Fruit fly (Drosophila melanogaster) whole organism, prepupa: ENCODE data around the gene CG13137.

Experiments
- Hr39 ChIP-seq: fragments of 200-800 bp; sonication (Bioruptor generic); optimal IDR thresholded peaks from 2 replicates; lab custom pipeline; 2016; ENCODE audit warnings: missing biosample characterization, missing genetic modification characterization
- svp ChIP-seq: fragments of 200-800 bp; sonication (Bioruptor generic); peaks from one replicate; lab custom pipeline; 2016; ENCODE audit warnings: missing biosample characterization, missing genetic modification characterization

DNA sequence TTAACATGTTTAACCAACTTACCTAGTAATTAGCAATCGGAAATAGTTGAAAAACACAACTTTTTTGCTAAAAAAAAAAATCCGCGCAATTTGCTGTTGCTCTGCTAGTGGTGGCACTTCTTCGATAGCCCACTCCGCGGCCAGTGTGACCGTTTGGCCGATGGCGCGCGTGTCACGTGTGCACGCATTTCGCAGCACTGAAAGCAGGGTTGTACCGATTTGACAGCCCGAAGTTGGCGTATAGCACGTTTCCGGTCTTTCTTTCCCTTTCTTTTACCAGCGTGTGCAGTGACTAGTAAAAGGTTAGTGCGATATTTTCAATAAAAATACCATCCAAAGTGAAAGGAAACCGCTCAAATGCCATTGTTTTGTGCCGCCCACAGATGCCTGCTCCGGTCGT is 28.3 kb downstream of the CG13137 start, which contains the start of the genes Ripalpha and RpL7:
- peak; percentile 92 for TF ChIP-seq svp (GFP tag; lab: Kevin White, UChicago)
- TF ChIP-seq Hr39 (GFP tag; lab: Kevin White, UChicago): peak; percentile 93
